Fruit fly (Drosophila melanogaster) whole organism, wandering third instar larva: ENCODE data around the gene CG9072.

Source experiments
- Dfd ChIP-seq: fragments of >200 bp; optimal IDR thresholded peaks from 2 replicates; lab custom pipeline; 2017; ENCODE audit warnings: missing biosample characterization, missing genetic modification characterization
- Hr78 ChIP-seq: fragments of >200 bp; optimal IDR thresholded peaks from 2 replicates; lab custom pipeline; 2017; ENCODE audit warnings: missing biosample characterization, missing genetic modification characterization
- Hr83 ChIP-seq: fragments of 200-300 bp; sonication (Bioruptor generic); optimal IDR thresholded peaks from 2 replicates; lab custom pipeline; 2016; ENCODE audit warnings: missing biosample characterization, mild to moderate bottlenecking, missing genetic modification characterization, moderate library complexity; ENCODE audit not compliant: poor library complexity, severe bottlenecking
- OdsH ChIP-seq: fragments of 200-800 bp; sonication (Bioruptor generic); optimal IDR thresholded peaks from 2 replicates; lab custom pipeline; 2016; ENCODE audit warnings: missing biosample characterization, mild to moderate bottlenecking, missing genetic modification characterization
- Sp1 ChIP-seq: fragments of 200-800 bp; sonication (Bioruptor generic); optimal IDR thresholded peaks from 3 replicates; lab custom pipeline; 2019; ENCODE audit warnings: missing biosample characterization, mild to moderate bottlenecking, missing genetic modification characterization, moderate library complexity
- Vsx2 ChIP-seq: fragments of 200-300, 225-300 bp; sonication (Bioruptor generic); optimal IDR thresholded peaks from 2 replicates; lab custom pipeline; 2018; ENCODE audit warnings: missing biosample characterization, missing genetic modification characterization; ENCODE audit not compliant: partially characterized antibody
- dmrt93B ChIP-seq: fragments of 200-800 bp; sonication (Bioruptor generic); optimal IDR thresholded peaks from 2 replicates; lab custom pipeline; 2018; ENCODE audit warnings: missing biosample characterization, mild to moderate bottlenecking, missing genetic modification characterization
- ey ChIP-seq: fragments of 200-800 bp; sonication (Bioruptor generic); optimal IDR thresholded peaks from 2 replicates; lab custom pipeline; 2016; ENCODE audit warnings: missing biosample characterization, missing genetic modification characterization
- h ChIP-seq: fragments of 200-800 bp; sonication (Bioruptor generic); optimal IDR thresholded peaks from 3 replicates; lab custom pipeline; 2016; ENCODE audit warnings: missing biosample characterization, mild to moderate bottlenecking, missing genetic modification characterization
- lola ChIP-seq: fragments of >200 bp; optimal IDR thresholded peaks from 2 replicates; lab custom pipeline; 2017; ENCODE audit warnings: missing biosample characterization, missing genetic modification characterization
- pan ChIP-seq: fragments of >200 bp; optimal IDR thresholded peaks from 2 replicates; lab custom pipeline; 2017
- psq ChIP-seq: fragments of 200-800 bp; sonication (Bioruptor generic); optimal IDR thresholded peaks from 3 replicates; lab custom pipeline; 2017; ENCODE audit warnings: missing biosample characterization, mild to moderate bottlenecking, missing genetic modification characterization, moderate library complexity
- usp ChIP-seq: fragments of >200 bp; optimal IDR thresholded peaks from 2 replicates; lab custom pipeline; 2017; ENCODE audit warnings: missing biosample characterization, missing genetic modification characterization
- woc ChIP-seq: sonication (Bioruptor generic); optimal IDR thresholded peaks from 2 replicates; lab custom pipeline; 2016; ENCODE audit warnings: missing biosample characterization, mild to moderate bottlenecking, missing genetic modification characterization

DNA sequence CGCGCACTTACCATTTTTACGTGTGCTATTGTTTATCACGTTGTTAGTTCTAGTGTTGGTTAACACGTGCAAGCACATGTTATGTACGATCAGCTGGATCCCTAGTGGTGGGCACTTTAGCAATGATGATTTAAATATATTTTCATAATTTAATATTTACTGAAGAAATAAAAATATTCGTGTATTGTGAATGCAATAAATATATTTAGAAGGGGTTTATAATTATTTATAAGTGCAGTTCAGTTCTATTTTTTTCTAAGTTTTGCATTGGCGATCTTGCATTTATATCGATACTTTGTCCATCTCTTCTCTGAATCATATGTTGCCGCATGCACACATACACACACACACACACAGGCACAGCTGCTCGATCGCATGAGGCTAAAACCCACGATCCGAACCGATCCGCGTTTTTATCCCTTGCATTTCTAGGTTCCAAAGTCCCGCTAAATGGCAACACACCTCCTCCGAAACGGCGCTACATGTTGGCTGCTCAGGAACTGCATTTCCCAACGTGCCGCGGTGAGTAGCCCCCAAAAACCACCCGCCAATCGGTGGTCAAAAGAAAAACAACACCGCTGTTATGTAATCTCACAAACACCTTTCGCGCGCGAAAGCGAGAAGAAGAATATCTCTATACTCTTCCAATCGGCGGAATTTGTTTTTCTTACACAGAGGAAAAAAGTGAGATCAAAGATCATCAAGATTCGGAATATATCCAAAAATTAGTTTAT, 9.9 kb downstream of the CG9072 start, which contains the start of the genes CG15027 and Dbct:
- TF ChIP-seq Vsx2 (GFP tag; lab: Kevin White, UChicago) = no peak
- no peak for TF ChIP-seq usp
- no peak for TF ChIP-seq lola
- TF ChIP-seq Dfd = no peak
- no peak for TF ChIP-seq Hr83 (GFP tag; lab: Kevin White, UChicago)
- TF ChIP-seq dmrt93B (GFP tag; lab: Kevin White, UChicago) = peak; percentile 60
- TF ChIP-seq woc (GFP tag; lab: Kevin White, UChicago) = peak; percentile 47
- peak; percentile 82 for TF ChIP-seq h
- TF ChIP-seq ey = peak; percentile 58
- TF ChIP-seq psq (GFP tag; lab: Kevin White, UChicago) = peak; percentile 69
- peak; percentile 78 for TF ChIP-seq OdsH (GFP tag; lab: Kevin White, UChicago)
- TF ChIP-seq Hr78 (GFP tag; lab: Kevin White, UChicago) = no peak
- peak; percentile 77 for TF ChIP-seq Sp1 (GFP tag; lab: Kevin White, UChicago)
- TF ChIP-seq pan (lab: Kevin White, UChicago) = no peak
